Fruit fly (Drosophila melanogaster): ENCODE results near the gene hec.
A peak's percentile ranks its signal among the peaks of the same experiment; 100 is the strongest.

hec gene

DNA sequence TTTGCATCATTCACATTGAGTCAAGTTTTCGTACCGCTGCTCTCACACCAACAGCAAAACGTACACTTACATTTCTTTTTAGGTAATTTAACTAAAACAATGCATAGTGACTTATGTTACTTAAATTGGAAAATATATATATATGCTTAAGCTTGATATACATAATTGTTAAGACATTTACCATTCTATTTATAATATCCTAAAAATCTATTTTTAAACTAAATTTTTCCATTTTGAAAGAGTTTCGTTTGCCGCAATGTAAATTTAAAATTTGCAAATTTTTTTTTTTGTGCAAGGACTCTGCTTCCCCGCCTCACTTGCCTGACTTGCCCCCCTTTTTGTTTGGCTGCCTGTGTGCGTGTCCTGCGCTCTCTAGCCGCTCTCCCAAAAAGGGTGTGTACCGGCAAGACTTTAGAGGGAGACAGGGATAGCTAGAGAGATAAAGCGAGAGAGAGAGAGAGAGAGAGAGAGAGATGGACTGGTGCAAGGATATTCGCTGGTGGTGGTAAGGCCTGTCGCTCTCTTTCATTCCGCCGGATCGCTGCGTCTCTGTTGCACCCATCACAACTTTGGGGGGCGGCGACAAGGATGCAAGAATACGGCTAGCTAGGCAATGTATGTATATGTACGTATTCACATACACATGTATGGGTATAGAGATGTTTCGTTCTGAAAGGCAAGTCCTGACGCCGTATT is 19.3 kb downstream of the hec start (continued):
- no peak for TF ChIP-seq hbn (GFP tag; IDR thresholded peaks at IDR 0.05; ENCODE audit: partially characterized antibody)
- no peak for TF ChIP-seq CG12769 (tag; optimal IDR thresholded peaks at IDR 0.05)
- TF ChIP-seq so (GFP tag; IDR thresholded peaks at IDR 0.05): no peak
- TF ChIP-seq slp2 (GFP tag; optimal IDR thresholded peaks at IDR 0.05): no peak
- TF ChIP-seq CG1603 (tag; optimal IDR thresholded peaks at IDR 0.05): no peak
- peak; percentile 72 for TF ChIP-seq nerfin-1 (tag; optimal IDR thresholded peaks at IDR 0.05)
- TF ChIP-seq ara (GFP tag; IDR thresholded peaks at IDR 0.05): no peak
- TF ChIP-seq Drgx (GFP tag; IDR thresholded peaks at IDR 0.05): no peak
- TF ChIP-seq zfh1 (GFP tag; IDR thresholded peaks at IDR 0.05): no peak
- peak; percentile 60 for TF ChIP-seq CG10979 (tag; optimal IDR thresholded peaks at IDR 0.05)
- TF ChIP-seq CG15514 (GFP tag; optimal IDR thresholded peaks at IDR 0.05): peak; percentile 23
- no peak for TF ChIP-seq pum (GFP tag; optimal IDR thresholded peaks at IDR 0.05)
- TF ChIP-seq oc (tag; optimal IDR thresholded peaks at IDR 0.05): no peak
- no peak for TF ChIP-seq toy (GFP tag; IDR thresholded peaks at IDR 0.05)
- TF ChIP-seq MTF-1 (GFP tag; optimal IDR thresholded peaks at IDR 0.05; ENCODE audit: borderline replicate concordance): no peak
- TF ChIP-seq BEAF-32 (GFP tag; optimal IDR thresholded peaks at IDR 0.05): no peak
- no peak for TF ChIP-seq MBD-R2 (GFP tag; IDR thresholded peaks at IDR 0.05)
- TF ChIP-seq CG12236 (GFP tag; optimal IDR thresholded peaks at IDR 0.05): no peak
- no peak for TF ChIP-seq trh (GFP tag; optimal IDR thresholded peaks at IDR 0.05)
- no peak for TF ChIP-seq pita (GFP tag; optimal IDR thresholded peaks at IDR 0.05)
- no peak for TF ChIP-seq otp (GFP tag; IDR thresholded peaks at IDR 0.05)
- no peak for TF ChIP-seq CG6791 (GFP tag; IDR thresholded peaks at IDR 0.05; ENCODE audit: partially characterized antibody)
- peak; percentile 37 for TF ChIP-seq Ssrp (tag; optimal IDR thresholded peaks at IDR 0.05)
- TF ChIP-seq Poxn (GFP tag; IDR thresholded peaks at IDR 0.05): no peak
- TF ChIP-seq NC2α (GFP tag; optimal IDR thresholded peaks at IDR 0.05): no peak
- no peak for TF ChIP-seq h (optimal IDR thresholded peaks at IDR 0.05)
- TF ChIP-seq lmd (GFP tag; IDR thresholded peaks at IDR 0.05): no peak; the same call in 1 of the 2 replicates
- no peak for TF ChIP-seq nerfin-2 (GFP tag; IDR thresholded peaks at IDR 0.05; ENCODE audit: partially characterized antibody)
- TF ChIP-seq CG17802 (tag; optimal IDR thresholded peaks at IDR 0.05): no peak
- no peak for TF ChIP-seq CG33213 (GFP tag; optimal IDR thresholded peaks at IDR 0.05)
- peak; percentile 63 for TF ChIP-seq Meics (GFP tag; optimal IDR thresholded peaks at IDR 0.05)
- peak; percentile 37 for TF ChIP-seq CG10267 (tag; optimal IDR thresholded peaks at IDR 0.05)
- TF ChIP-seq CG12659 (GFP tag; optimal IDR thresholded peaks at IDR 0.05): peak; percentile 29
- peak in 1 of 2 experiments; percentile 63 for TF ChIP-seq bsh (GFP tag; optimal IDR thresholded peaks at IDR 0.05)
- TF ChIP-seq CG3847 (GFP tag; IDR thresholded peaks at IDR 0.05): 0 out of 2 replicates have a peak, but pooled peaks have one; percentile 10
- TF ChIP-seq fd3F (GFP tag; optimal IDR thresholded peaks at IDR 0.05): no peak
- peak; percentile 49 for TF ChIP-seq Blimp-1 (GFP tag; optimal IDR thresholded peaks at IDR 0.05)
- no peak for TF ChIP-seq CkIIα-i1 (GFP tag; IDR thresholded peaks at IDR 0.05)
- TF ChIP-seq ato (GFP tag; IDR thresholded peaks at IDR 0.05; ENCODE audit: partially characterized antibody): no peak
- TF ChIP-seq nom (GFP tag; optimal IDR thresholded peaks at IDR 0.05): no peak
- TF ChIP-seq CG13287 (GFP tag; IDR thresholded peaks at IDR 0.05; ENCODE audit: partially characterized antibody): no peak
- no peak for TF ChIP-seq HLH54F (GFP tag; optimal IDR thresholded peaks at IDR 0.05)
- TF ChIP-seq jumu (GFP tag; optimal IDR thresholded peaks at IDR 0.05): no peak
- no peak for TF ChIP-seq al (GFP tag; IDR thresholded peaks at IDR 0.05)
- TF ChIP-seq Usf (GFP tag; optimal IDR thresholded peaks at IDR 0.05): no peak
- TF ChIP-seq NFAT (GFP tag; IDR thresholded peaks at IDR 0.05): no peak
- no peak for TF ChIP-seq Hsf (GFP tag; optimal IDR thresholded peaks at IDR 0.05)
- peak; percentile 78 for TF ChIP-seq zf30C (GFP tag; optimal IDR thresholded peaks at IDR 0.05)
- TF ChIP-seq sd (tag; optimal IDR thresholded peaks at IDR 0.05): peak; percentile 13

Measured in whole organism, embryonic.